Worm (Caenorhabditis elegans) whole organism, late embryonic: Measurements from ENCODE around the gene R151.2.

Experiments used
- C08G9.2 ChIP-seq: sonication (generic microtip); optimal IDR thresholded peaks from 2 replicates; lab custom pipeline; 2016; ENCODE audit warnings: mild to moderate bottlenecking, missing genetic modification characterization, moderate library complexity, missing compliant biosample characterization
- K09A11.1 ChIP-seq: sonication (generic microtip); optimal IDR thresholded peaks from 2 replicates; lab custom pipeline; 2017; ENCODE audit warnings: antibody characterized with exemption, mild to moderate bottlenecking, missing genetic modification characterization, missing compliant biosample characterization; ENCODE audit not compliant: insufficient read depth
- T23F11.4 ChIP-seq: fragments of 200-800 bp; sonication (Bioruptor generic); optimal IDR thresholded peaks from 2 replicates; lab custom pipeline; 2018; ENCODE audit warnings: mild to moderate bottlenecking, missing genetic modification characterization, missing compliant biosample characterization
- ceh-18 ChIP-seq: sonication (generic microtip); optimal IDR thresholded peaks from 2 replicates; lab custom pipeline; 2016; ENCODE audit warnings: missing genetic modification characterization, missing compliant biosample characterization
- ceh-2 ChIP-seq: sonication (generic microtip); optimal IDR thresholded peaks from 2 replicates; lab custom pipeline; 2016; ENCODE audit warnings: missing genotype, missing genetic modification characterization, missing compliant biosample characterization
- ceh-22 ChIP-seq: sonication (generic microtip); optimal IDR thresholded peaks from 2 replicates; lab custom pipeline; 2017; ENCODE audit warnings: missing biosample characterization, missing genetic modification characterization
- ceh-48 ChIP-seq: sonication (generic microtip); optimal IDR thresholded peaks from 2 replicates; lab custom pipeline; 2016; ENCODE audit warnings: missing genetic modification characterization, inconsistent platforms, missing compliant biosample characterization
- ceh-9 ChIP-seq: sonication (generic microtip); optimal IDR thresholded peaks from 2 replicates; lab custom pipeline; 2016; ENCODE audit warnings: mild to moderate bottlenecking, missing genetic modification characterization, inconsistent platforms, missing compliant biosample characterization
- dve-1 ChIP-seq: sonication (generic microtip); optimal IDR thresholded peaks from 2 replicates; lab custom pipeline; 2017; ENCODE audit warnings: antibody characterized with exemption, mild to moderate bottlenecking, missing genetic modification characterization, missing compliant biosample characterization
- elt-2 ChIP-seq: sonication (generic microtip); optimal IDR thresholded peaks from 2 replicates; lab custom pipeline; 2016; ENCODE audit warnings: missing genetic modification reagents, missing genetic modification characterization, missing compliant biosample characterization
- elt-4 ChIP-seq: sonication (generic microtip); optimal IDR thresholded peaks from 2 replicates; lab custom pipeline; 2016; ENCODE audit warnings: missing genetic modification characterization, missing compliant biosample characterization
- eyg-1 ChIP-seq: sonication (generic microtip); optimal IDR thresholded peaks from 2 replicates; lab custom pipeline; 2016; ENCODE audit warnings: missing genotype, missing genetic modification characterization, missing compliant biosample characterization
- gmeb-2 ChIP-seq: sonication (generic microtip); optimal IDR thresholded peaks from 2 replicates; lab custom pipeline; 2016; ENCODE audit warnings: missing genetic modification characterization, inconsistent platforms, missing compliant biosample characterization
- hlh-13 ChIP-seq: fragments of 200-800 bp; sonication (Bioruptor generic); optimal IDR thresholded peaks from 2 replicates; lab custom pipeline; 2018; ENCODE audit warnings: mild to moderate bottlenecking, missing genetic modification characterization, missing compliant biosample characterization
- hlh-30 ChIP-seq: sonication (generic microtip); optimal IDR thresholded peaks from 2 replicates; lab custom pipeline; 2017; ENCODE audit warnings: antibody characterized with exemption, missing genetic modification characterization, missing compliant biosample characterization; ENCODE audit not compliant: insufficient read depth
- lim-6 ChIP-seq: sonication (generic microtip); optimal IDR thresholded peaks from 2 replicates; lab custom pipeline; 2016; ENCODE audit warnings: missing genetic modification characterization, missing compliant biosample characterization
- mec-3 ChIP-seq: sonication (generic microtip); optimal IDR thresholded peaks from 2 replicates; lab custom pipeline; 2016; ENCODE audit warnings: borderline replicate concordance, missing genetic modification characterization, missing compliant biosample characterization
- nhr-11 ChIP-seq: fragments of 150-350 bp; optimal IDR thresholded peaks from 2 replicates; lab custom pipeline; 2014; ENCODE audit warnings: missing biosample characterization, missing genetic modification characterization
- nhr-232 ChIP-seq: sonication (generic microtip); optimal IDR thresholded peaks from 2 replicates; lab custom pipeline; 2016; ENCODE audit warnings: missing genetic modification characterization, missing compliant biosample characterization
- odd-2 ChIP-seq: sonication (generic microtip); optimal IDR thresholded peaks from 2 replicates; lab custom pipeline; 2017; ENCODE audit warnings: antibody characterized with exemption, mild to moderate bottlenecking, missing genetic modification characterization, missing compliant biosample characterization
- pat-9 ChIP-seq: fragments of 200-800 bp; sonication (Bioruptor generic); optimal IDR thresholded peaks from 2 replicates; lab custom pipeline; 2018; ENCODE audit warnings: mild to moderate bottlenecking, missing genetic modification characterization, moderate library complexity, missing compliant biosample characterization
- pax-1 ChIP-seq: fragments of 150-350 bp; optimal IDR thresholded peaks from 2 replicates; lab custom pipeline; 2014; ENCODE audit warnings: missing biosample characterization, missing genetic modification characterization
- pha-2 ChIP-seq: sonication (generic microtip); optimal IDR thresholded peaks from 2 replicates; lab custom pipeline; 2017; ENCODE audit warnings: mild to moderate bottlenecking, missing genetic modification characterization, missing compliant biosample characterization
- pha-4 ChIP-seq: fragments of 150-350 bp; optimal IDR thresholded peaks from 2 replicates; lab custom pipeline; 2018; ENCODE audit warnings: missing biosample characterization, missing genetic modification reagents, missing genetic modification characterization
- pqm-1 ChIP-seq: sonication (generic microtip); optimal IDR thresholded peaks from 2 replicates; lab custom pipeline; 2016; ENCODE audit warnings: missing genetic modification characterization, missing compliant biosample characterization
- pros-1 ChIP-seq: fragments of 150-350 bp; optimal IDR thresholded peaks from 2 replicates; lab custom pipeline; 2014; ENCODE audit warnings: missing biosample characterization, missing genetic modification reagents, missing genetic modification characterization
- ref-2 ChIP-seq: sonication (generic microtip); optimal IDR thresholded peaks from 2 replicates; lab custom pipeline; 2016; ENCODE audit warnings: missing genetic modification characterization, missing compliant biosample characterization
- rnt-1 ChIP-seq: sonication (generic microtip); optimal IDR thresholded peaks from 2 replicates; lab custom pipeline; 2016; ENCODE audit warnings: missing genetic modification characterization, missing compliant biosample characterization
- sdc-2 ChIP-seq: sonication (generic microtip); optimal IDR thresholded peaks from 2 replicates; lab custom pipeline; 2016; ENCODE audit warnings: missing genotype, missing genetic modification characterization, missing compliant biosample characterization
- sox-2 ChIP-seq: fragments of 200-800 bp; sonication (Bioruptor generic); IDR thresholded peaks from 2 replicates; pipeline ENCODE4 v1.3.6; 2022; ENCODE audit warnings: missing genetic modification reagents, missing genetic modification characterization, missing compliant biosample characterization
- syd-9 ChIP-seq: sonication (generic microtip); optimal IDR thresholded peaks from 2 replicates; lab custom pipeline; 2016; ENCODE audit warnings: mild to moderate bottlenecking, missing genetic modification characterization, moderate library complexity, missing compliant biosample characterization
- tbx-7 ChIP-seq: sonication (generic microtip); optimal IDR thresholded peaks from 2 replicates; lab custom pipeline; 2016; ENCODE audit warnings: missing genotype, missing genetic modification characterization, missing compliant biosample characterization
- unc-3 ChIP-seq, 2 experiments: fragments of 200-800 bp in 1 of 2; sonication (Bioruptor generic) in 1 of 2; sonication (generic microtip) in 1 of 2; conservative IDR thresholded peaks in 1 of 2; optimal IDR thresholded peaks in 1 of 2; 2 replicates each; pipeline versions ENCODE4 v1.3.6 to Lab custom; 2016 to 2022; ENCODE audit warnings: missing compliant biosample characterization in 2 of 2, missing genetic modification characterization in 2 of 2, missing genetic modification reagents in 1 of 2
- unc-42 ChIP-seq: sonication (generic microtip); optimal IDR thresholded peaks from 2 replicates; lab custom pipeline; 2016; ENCODE audit warnings: missing genotype, missing genetic modification characterization, missing compliant biosample characterization
- unc-55 ChIP-seq: sonication (generic microtip); optimal IDR thresholded peaks from 2 replicates; lab custom pipeline; 2017; ENCODE audit warnings: missing biosample characterization, missing genetic modification reagents, missing genetic modification characterization
- zip-5 ChIP-seq: sonication (generic microtip); optimal IDR thresholded peaks from 2 replicates; lab custom pipeline; 2016; ENCODE audit warnings: missing genetic modification characterization, missing compliant biosample characterization
- ztf-16 ChIP-seq: sonication (generic microtip); optimal IDR thresholded peaks from 2 replicates; lab custom pipeline; 2017; ENCODE audit warnings: missing genetic modification characterization, missing compliant biosample characterization

The R151.2 gene

DNA sequence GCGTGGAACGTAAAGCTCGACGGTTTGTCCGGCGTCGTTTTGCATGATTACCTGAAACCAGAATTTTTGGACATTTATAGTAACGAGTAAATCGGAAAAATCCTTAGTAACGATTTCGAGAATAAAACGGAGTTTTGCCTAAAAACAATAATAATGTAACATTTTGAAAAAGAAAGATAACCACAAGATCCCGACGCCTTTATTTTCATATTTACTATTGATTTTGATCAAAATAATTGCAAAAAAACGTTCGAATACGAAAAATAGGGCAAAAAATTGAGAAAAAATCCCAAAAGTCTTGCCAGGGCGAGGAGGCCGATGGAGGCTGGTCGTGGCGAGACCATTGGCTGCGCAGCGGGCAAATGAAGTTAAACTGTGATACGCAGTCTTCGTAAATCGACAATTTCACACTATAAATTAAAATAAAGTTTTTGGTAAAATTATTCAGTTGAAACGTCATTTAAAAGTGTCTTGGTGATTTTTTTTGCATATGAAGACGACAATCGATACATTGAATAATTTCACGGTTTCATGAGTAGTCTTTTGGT is 20.1 kb upstream of the R151.2 start, which contains the start of gene rps-21 (continued):
- peak; percentile 11 for TF ChIP-seq ref-2 (tag; lab: Kevin White, UChicago)
- TF ChIP-seq ceh-22: no peak
- peak; percentile 45 for TF ChIP-seq ceh-18 (tag; lab: Kevin White, UChicago)
- TF ChIP-seq ceh-9 (tag; lab: Kevin White, UChicago): no peak
- TF ChIP-seq elt-2: peak; percentile 21
- no peak for TF ChIP-seq elt-4 (tag; lab: Kevin White, UChicago)
- no peak for TF ChIP-seq hlh-13 (GFP tag; lab: Kevin White, UChicago)
- no peak for TF ChIP-seq unc-3 (GFP tag; conservative IDR thresholded peaks at IDR 0.05; lab: Robert Waterston, UW)
- no peak for TF ChIP-seq unc-3 (tag; optimal IDR thresholded peaks at IDR 0.05; lab: Kevin White, UChicago)
- TF ChIP-seq gmeb-2 (tag; lab: Kevin White, UChicago): no peak
- TF ChIP-seq sdc-2 (tag; lab: Kevin White, UChicago): no peak
- TF ChIP-seq T23F11.4 (GFP tag; lab: Kevin White, UChicago): no peak
- no peak for TF ChIP-seq nhr-232 (tag; lab: Kevin White, UChicago)
- peak; percentile 20 for TF ChIP-seq pha-2 (tag; lab: Kevin White, UChicago)
- no peak for TF ChIP-seq K09A11.1 (tag; lab: Kevin White, UChicago)
- TF ChIP-seq lim-6 (tag; lab: Kevin White, UChicago): no peak
- no peak for TF ChIP-seq hlh-30
- TF ChIP-seq pros-1 (tag; lab: Kevin White, UChicago): no peak
- TF ChIP-seq dve-1 (tag; lab: Kevin White, UChicago): no peak
- no peak for TF ChIP-seq pat-9
- no peak for TF ChIP-seq sox-2 (GFP tag; lab: Robert Waterston, UW)
- TF ChIP-seq pqm-1: no peak
- TF ChIP-seq eyg-1 (tag; lab: Kevin White, UChicago): no peak
- no peak for TF ChIP-seq zip-5 (tag; lab: Kevin White, UChicago)
- no peak for TF ChIP-seq odd-2 (tag; lab: Kevin White, UChicago)
- TF ChIP-seq mec-3 (tag; lab: Kevin White, UChicago): no peak
- TF ChIP-seq unc-55: peak; percentile 32
- TF ChIP-seq ceh-48 (tag; lab: Kevin White, UChicago): peak; percentile 19
- TF ChIP-seq tbx-7 (tag; lab: Kevin White, UChicago): no peak
- TF ChIP-seq rnt-1 (tag; lab: Kevin White, UChicago): peak; percentile 19
- TF ChIP-seq nhr-11 (tag; lab: Kevin White, UChicago): no peak
- TF ChIP-seq ztf-16 (tag; lab: Kevin White, UChicago): no peak
- no peak for TF ChIP-seq pax-1 (tag; lab: Kevin White, UChicago)

DNA sequence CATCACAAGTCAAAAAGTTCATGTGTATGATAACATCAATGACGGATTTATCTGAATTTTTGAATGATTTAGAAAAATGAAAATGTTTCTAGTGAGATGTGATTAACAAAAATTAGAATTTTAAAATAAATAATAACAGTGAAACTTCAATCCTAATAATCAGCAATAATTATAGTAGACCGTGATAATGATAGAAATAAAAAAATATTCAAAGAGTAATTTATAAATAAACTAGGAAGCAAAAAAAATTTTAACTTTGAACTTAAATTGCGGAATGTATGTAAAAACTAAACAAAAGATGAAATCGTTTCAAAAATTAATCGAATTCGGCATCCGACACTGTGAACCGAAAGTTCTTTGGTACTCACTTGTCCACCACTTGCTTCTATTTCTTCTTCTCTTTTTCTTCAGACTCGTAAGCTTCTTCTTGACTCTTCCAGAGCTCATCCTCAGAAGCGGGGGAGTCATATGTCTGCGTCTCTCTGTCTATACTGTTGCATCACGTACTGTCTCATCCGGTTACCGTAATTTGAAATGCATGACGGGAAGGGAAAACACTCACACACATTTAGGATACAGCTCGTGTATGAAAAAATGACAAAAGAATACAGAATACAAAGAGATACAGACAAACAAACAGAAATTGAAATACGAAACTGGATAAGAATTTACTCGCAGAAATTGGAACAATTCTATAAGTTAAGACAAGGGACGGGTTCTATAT is 16.7 kb upstream of the R151.2 start, which contains the start of gene mec-14:
Gene mec-14 (minus strand): TSS at position 51 of the 724 bp plus-strand sequence.
- TF ChIP-seq pros-1 (tag; lab: Kevin White, UChicago) (no peak), lim-6 (tag; lab: Kevin White, UChicago) (no peak), pat-9 (no peak), ceh-9 (tag; lab: Kevin White, UChicago) (no peak), K09A11.1 (tag; lab: Kevin White, UChicago) (no peak), ceh-2 (no peak), syd-9 (no peak), C08G9.2 (tag; lab: Kevin White, UChicago) (no peak), pha-4 (tag; lab: Kevin White, UChicago) (no peak), elt-4 (tag; lab: Kevin White, UChicago) (no peak), unc-42 (tag; lab: Kevin White, UChicago) (no peak)
